Fruit fly (Drosophila melanogaster) whole organism, adult: ENCODE measurements around the gene CSN8.

ENCODE experiments used
- CG14711 ChIP-seq: fragments of 200-800 bp; sonication (Bioruptor generic); optimal IDR thresholded peaks from 2 replicates; lab custom pipeline; 2018; ENCODE audit warnings: missing biosample characterization, mild to moderate bottlenecking, missing genetic modification characterization, moderate library complexity
- CG7045 ChIP-seq: fragments of 200-800 bp; sonication (Bioruptor generic); optimal IDR thresholded peaks from 2 replicates; lab custom pipeline; 2017; ENCODE audit warnings: missing biosample characterization, mild to moderate bottlenecking, missing genetic modification characterization
- CG7101 ChIP-seq: fragments of 200-800 bp; sonication (Bioruptor generic); optimal IDR thresholded peaks from 2 replicates; lab custom pipeline; 2018; ENCODE audit warnings: missing biosample characterization, mild to moderate bottlenecking, missing genetic modification characterization, moderate library complexity
- Clk ChIP-seq: fragments of 200-800 bp; sonication (Bioruptor generic); optimal IDR thresholded peaks from 2 replicates; lab custom pipeline; 2017; ENCODE audit warnings: missing biosample characterization, missing genetic modification characterization
- Crg-1 ChIP-seq: fragments of 200-800 bp; sonication (Bioruptor generic); optimal IDR thresholded peaks from 2 replicates; lab custom pipeline; 2016; ENCODE audit warnings: missing biosample characterization, missing genetic modification characterization
- kay ChIP-seq: fragments of 200-800 bp; sonication (Bioruptor generic); peaks from one replicate; lab custom pipeline; 2016; ENCODE audit warnings: missing biosample characterization, missing genetic modification characterization, borderline replicate concordance

DNA sequence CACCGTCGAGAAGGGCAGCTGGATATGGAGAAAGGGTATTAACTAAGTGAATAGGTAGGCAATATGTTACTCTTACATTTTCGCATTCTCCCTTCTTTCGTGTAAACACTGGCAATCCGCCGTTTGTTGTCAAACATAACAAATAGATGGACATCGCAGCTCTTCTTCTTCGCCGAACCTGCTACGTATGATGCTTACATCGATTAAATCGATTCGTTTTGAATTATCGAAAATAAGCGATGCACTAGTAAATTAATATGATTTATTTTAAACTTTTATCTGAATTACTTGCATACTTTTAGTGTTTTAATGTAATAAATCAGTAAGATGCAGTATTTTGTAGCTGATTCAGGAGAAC is 38.3 kb downstream of the CSN8 start, which contains the start of gene fy:
- TF ChIP-seq CG7101 (tag; lab: Kevin White, UChicago) (no peak), Clk (GFP tag; lab: Kevin White, UChicago) (no peak), CG14711 (tag; lab: Kevin White, UChicago) (no peak), kay (no peak), Crg-1 (GFP tag; lab: Kevin White, UChicago) (no peak), CG7045 (GFP tag; lab: Kevin White, UChicago) (no peak)
